Fruit fly (Drosophila melanogaster) whole organism, embryonic: Measurements from ENCODE around the gene CkIIalpha-i3.
A peak's percentile ranks its signal among the peaks of the same experiment; 100 is the strongest.

ENCODE experiments used
- CG1024 ChIP-seq: fragments of 200-800 bp; sonication (Bioruptor generic); IDR thresholded peaks from 2 replicates; pipeline ENCODE4 v1.3.6; 2022; ENCODE audit warnings: missing biosample characterization, missing genetic modification characterization
- CG10274 ChIP-seq: fragments of 200-800 bp; sonication (Bioruptor generic); optimal IDR thresholded peaks from 3 replicates; lab custom pipeline; 2017; ENCODE audit warnings: missing biosample characterization, mild to moderate bottlenecking, missing genetic modification characterization
- CG11085 ChIP-seq: fragments of 200-800 bp; sonication (Bioruptor generic); IDR thresholded peaks from 2 replicates; pipeline ENCODE4 v1.3.6; 2022; ENCODE audit warnings: missing biosample characterization, missing genetic modification characterization
- CG11093 ChIP-seq: fragments of 200-800 bp; sonication (Bioruptor generic); IDR thresholded peaks from 3 replicates; pipeline ENCODE4 v1.3.6; 2022; ENCODE audit warnings: missing biosample characterization, missing genetic modification characterization
- CG12155 ChIP-seq: fragments of 200-800 bp; sonication (Bioruptor generic); optimal IDR thresholded peaks from 3 replicates; lab custom pipeline; 2016; ENCODE audit warnings: missing biosample characterization, missing genetic modification characterization
- CG15479 ChIP-seq: fragments of 200-800 bp; sonication (Bioruptor generic); optimal IDR thresholded peaks from 3 replicates; lab custom pipeline; 2019; ENCODE audit warnings: missing biosample characterization, mild to moderate bottlenecking, missing genetic modification characterization, moderate library complexity
- CG18476 ChIP-seq: fragments of 200-800 bp; sonication (Bioruptor generic); optimal IDR thresholded peaks from 2 replicates; lab custom pipeline; 2016; ENCODE audit warnings: missing biosample characterization, mild to moderate bottlenecking, missing genetic modification characterization
- CG43689 ChIP-seq: fragments of 200-800 bp; sonication (Bioruptor generic); IDR thresholded peaks from 2 replicates; pipeline ENCODE4 v1.3.6; 2022; ENCODE audit warnings: missing biosample characterization, missing genetic modification characterization
- CG4617 ChIP-seq: fragments of 200-800 bp; sonication (Bioruptor generic); optimal IDR thresholded peaks from 3 replicates; lab custom pipeline; 2016; ENCODE audit warnings: missing biosample characterization, missing genetic modification characterization, borderline replicate concordance
- CG4730 ChIP-seq: fragments of 200-800 bp; sonication (Bioruptor generic); IDR thresholded peaks from 2 replicates; pipeline ENCODE4 v1.3.6; 2022; ENCODE audit warnings: missing biosample characterization, missing genetic modification characterization
- CG7745 ChIP-seq: fragments of 200-800 bp; sonication (Bioruptor generic); optimal IDR thresholded peaks from 2 replicates; lab custom pipeline; 2018; ENCODE audit warnings: missing biosample characterization, mild to moderate bottlenecking, missing genetic modification characterization, moderate library complexity
- CG8359 ChIP-seq: fragments of 200-800 bp; sonication (Bioruptor generic); optimal IDR thresholded peaks from 2 replicates; lab custom pipeline; 2017; ENCODE audit warnings: missing biosample characterization, mild to moderate bottlenecking, missing genetic modification characterization, borderline replicate concordance
- CG8388 ChIP-seq: fragments of 200-800 bp; sonication (Bioruptor generic); optimal IDR thresholded peaks from 2 replicates; lab custom pipeline; 2019; ENCODE audit warnings: missing biosample characterization, mild to moderate bottlenecking, missing genetic modification characterization, moderate library complexity
- Chrac-16 ChIP-seq: fragments of 200-800 bp; sonication (Bioruptor generic); optimal IDR thresholded peaks from 3 replicates; lab custom pipeline; 2016; ENCODE audit warnings: missing biosample characterization, missing genetic modification characterization
- D ChIP-seq, 2 experiments: fragments of 200-800 bp in 1 of 2; fragments of >200 bp in 1 of 2; sonication (Bioruptor generic) in 1 of 2; optimal IDR thresholded peaks; 2 replicates in 1 of 2; 3 replicates in 1 of 2; lab custom pipeline; 2017; ENCODE audit warnings: mild to moderate bottlenecking in 1 of 2, missing biosample characterization in 1 of 2, missing genetic modification characterization in 1 of 2, missing genetic modification reagents in 1 of 2
- Kr ChIP-seq: fragments of 200-800 bp; sonication (Bioruptor generic); optimal IDR thresholded peaks from 2 replicates; lab custom pipeline; 2017; ENCODE audit warnings: missing biosample characterization, mild to moderate bottlenecking, missing genetic modification characterization
- MTF-1 ChIP-seq: fragments of 200-800 bp; sonication (Bioruptor generic); optimal IDR thresholded peaks from 2 replicates; lab custom pipeline; 2018; ENCODE audit warnings: missing biosample characterization, mild to moderate bottlenecking, missing genetic modification characterization, borderline replicate concordance
- NC2α ChIP-seq: fragments of 200-800 bp; sonication (Bioruptor generic); optimal IDR thresholded peaks from 2 replicates; lab custom pipeline; 2016; ENCODE audit warnings: missing biosample characterization, missing genetic modification characterization
- PHDP ChIP-seq: fragments of 200-800 bp; sonication (Bioruptor generic); optimal IDR thresholded peaks from 3 replicates; lab custom pipeline; 2018; ENCODE audit warnings: missing biosample characterization, mild to moderate bottlenecking, missing genetic modification characterization, moderate library complexity
- Ptx1 ChIP-seq: fragments of 200-800 bp; sonication (Bioruptor generic); IDR thresholded peaks from 2 replicates; pipeline ENCODE4 v1.3.6; 2022; ENCODE audit warnings: missing biosample characterization, missing genetic modification characterization
- Rx ChIP-seq: fragments of 200-800 bp; sonication (Bioruptor generic); IDR thresholded peaks from 2 replicates; pipeline ENCODE4 v1.3.6; 2022; ENCODE audit warnings: missing biosample characterization, missing genetic modification characterization
- Vsx1 ChIP-seq: fragments of 200-800 bp; sonication (Bioruptor generic); optimal IDR thresholded peaks from 2 replicates; lab custom pipeline; 2017; ENCODE audit warnings: missing biosample characterization, mild to moderate bottlenecking, missing genetic modification characterization, missing genetic modification reagents
- ab ChIP-seq: fragments of 200-800 bp; sonication (Bioruptor generic); optimal IDR thresholded peaks from 2 replicates; lab custom pipeline; 2016; ENCODE audit warnings: missing biosample characterization, missing genetic modification characterization
- bbx ChIP-seq: fragments of 200-800 bp; sonication (Bioruptor generic); IDR thresholded peaks from 2 replicates; pipeline ENCODE4 v1.3.6; 2022; ENCODE audit warnings: missing biosample characterization, missing genetic modification characterization; ENCODE audit not compliant: partially characterized antibody
- chinmo ChIP-seq: fragments of 200-800 bp; sonication (Bioruptor generic); IDR thresholded peaks from 4 replicates; pipeline ENCODE4 v1.3.6; 2022; ENCODE audit warnings: missing biosample characterization, missing genetic modification characterization; ENCODE audit not compliant: partially characterized antibody
- crol ChIP-seq: fragments of 200-800 bp; sonication (Bioruptor generic); IDR thresholded peaks from 2 replicates; pipeline ENCODE4 v1.3.6; 2022; ENCODE audit warnings: missing biosample characterization, missing genetic modification characterization
- dati ChIP-seq: fragments of 200-800 bp; sonication (Bioruptor generic); IDR thresholded peaks from 2 replicates; pipeline ENCODE4 v1.3.6; 2022; ENCODE audit warnings: missing biosample characterization, missing genetic modification characterization
- en ChIP-seq: fragments of 200-800 bp; sonication (Bioruptor generic); optimal IDR thresholded peaks from 2 replicates; lab custom pipeline; 2016; ENCODE audit warnings: missing biosample characterization, missing genetic modification characterization
- esg ChIP-seq: fragments of 200-800 bp; sonication (Bioruptor generic); conservative IDR thresholded peaks from 2 replicates; pipeline ENCODE4 v1.3.6; 2022; ENCODE audit warnings: missing biosample characterization, missing genetic modification characterization
- eve ChIP-seq, 2 experiments: fragments of >200 bp; optimal IDR thresholded peaks; 2 replicates each; lab custom pipeline; 2017; ENCODE audit warnings: missing biosample characterization in 2 of 2, missing genetic modification characterization in 2 of 2
- grn ChIP-seq: fragments of 200-800 bp; sonication (Bioruptor generic); optimal IDR thresholded peaks from 3 replicates; lab custom pipeline; 2017; ENCODE audit warnings: missing biosample characterization, missing genetic modification characterization
- h ChIP-seq: fragments of >200 bp; optimal IDR thresholded peaks from 2 replicates; lab custom pipeline; 2017
- hbn ChIP-seq: fragments of 200-800 bp; sonication (Bioruptor generic); IDR thresholded peaks from 2 replicates; pipeline ENCODE4 v1.3.6; 2022; ENCODE audit warnings: missing biosample characterization, missing genetic modification characterization; ENCODE audit not compliant: partially characterized antibody
- ind ChIP-seq: fragments of 200-800 bp; sonication (Bioruptor generic); optimal IDR thresholded peaks from 3 replicates; lab custom pipeline; 2016; ENCODE audit warnings: missing biosample characterization, missing genetic modification characterization
- kni ChIP-seq: fragments of 200-800 bp; sonication (Bioruptor generic); optimal IDR thresholded peaks from 3 replicates; lab custom pipeline; 2017; ENCODE audit warnings: mild to moderate bottlenecking, missing biosample characterization, missing genetic modification reagents, missing genetic modification characterization
- lilli ChIP-seq: fragments of 200-800 bp; sonication (Bioruptor generic); optimal IDR thresholded peaks from 3 replicates; lab custom pipeline; 2016; ENCODE audit warnings: missing biosample characterization, missing genetic modification characterization
- nom ChIP-seq: fragments of 200-800 bp; sonication (Bioruptor generic); optimal IDR thresholded peaks from 2 replicates; lab custom pipeline; 2017; ENCODE audit warnings: missing biosample characterization, missing genetic modification characterization, mild to moderate bottlenecking, moderate library complexity, missing genetic modification reagents
- pan ChIP-seq, 4 experiments: fragments of >200 bp in 3 of 4; fragments of 200-800 bp in 1 of 4; sonication (Bioruptor generic) in 1 of 4; optimal IDR thresholded peaks in 3 of 4; IDR thresholded peaks in 1 of 4; 2 replicates each; pipeline versions ENCODE4 v1.3.6 to Lab custom; 2017 to 2022; ENCODE audit warnings: missing biosample characterization in 2 of 4, missing genetic modification characterization in 2 of 4, mixed read lengths in 1 of 4
- pros ChIP-seq: fragments of 200-800 bp; sonication (Bioruptor generic); optimal IDR thresholded peaks from 3 replicates; lab custom pipeline; 2019; ENCODE audit warnings: missing biosample characterization, mild to moderate bottlenecking, missing genetic modification characterization, moderate library complexity
- ranshi ChIP-seq: fragments of 200-800 bp; sonication (Bioruptor generic); IDR thresholded peaks from 2 replicates; pipeline ENCODE4 v1.3.6; 2022; ENCODE audit warnings: missing biosample characterization, missing genetic modification characterization
- row ChIP-seq: fragments of 200-800 bp; sonication (Bioruptor generic); IDR thresholded peaks from 3 replicates; pipeline ENCODE4 v1.3.6; 2022; ENCODE audit warnings: missing biosample characterization, missing genetic modification characterization
- sd ChIP-seq: fragments of 200-800 bp; sonication (Bioruptor generic); optimal IDR thresholded peaks from 3 replicates; lab custom pipeline; 2018; ENCODE audit warnings: missing biosample characterization, mild to moderate bottlenecking, missing genetic modification characterization, moderate library complexity
- tll ChIP-seq, 2 experiments: fragments of 200-800 bp in 1 of 2; fragments of >200 bp in 1 of 2; sonication (Bioruptor generic) in 1 of 2; optimal IDR thresholded peaks; 2 replicates each; lab custom pipeline; 2017 to 2019; ENCODE audit warnings: missing biosample characterization in 2 of 2, missing genetic modification characterization in 2 of 2, mild to moderate bottlenecking in 1 of 2, moderate library complexity in 1 of 2
- twi ChIP-seq: fragments of 200-800 bp; optimal IDR thresholded peaks from 2 replicates; lab custom pipeline; 2019; ENCODE audit warnings: missing biosample characterization, mild to moderate bottlenecking, missing genetic modification characterization, moderate library complexity
- vfl ChIP-seq: fragments of 200-800 bp; sonication (Bioruptor generic); optimal IDR thresholded peaks from 2 replicates; lab custom pipeline; 2016; ENCODE audit warnings: missing biosample characterization, missing genetic modification characterization
- vvl ChIP-seq: fragments of 200-800 bp; sonication (Bioruptor generic); IDR thresholded peaks from 2 replicates; pipeline ENCODE4 v1.3.6; 2022; ENCODE audit warnings: missing biosample characterization, missing genetic modification characterization
- zen ChIP-seq: fragments of 200-800 bp; sonication (Bioruptor generic); optimal IDR thresholded peaks from 3 replicates; lab custom pipeline; 2018; ENCODE audit warnings: missing biosample characterization, mild to moderate bottlenecking, missing genetic modification characterization, moderate library complexity
- zfh1 ChIP-seq: fragments of 200-800 bp; sonication (Bioruptor generic); IDR thresholded peaks from 3 replicates; pipeline ENCODE4 v1.3.6; 2022; ENCODE audit warnings: missing biosample characterization, missing genetic modification characterization

Gene CkIIalpha-i3

dm6 chr3L:726486-727180 is 16.2 kb upstream of the CkIIalpha-i3 start:
- TF ChIP-seq Chrac-16 (GFP tag; lab: Kevin White, UChicago) (no peak), row (GFP tag; lab: Robert Waterston, UW) (peak; percentile 29; the same call in 1 of the 3 replicates), D (optimal IDR thresholded peaks at IDR 0.05; lab: Kevin White, UChicago) (peak; percentile 90), D (GFP tag; optimal IDR thresholded peaks at IDR 0.05; lab: Kevin White, UChicago) (no peak), CG10274 (GFP tag; lab: Kevin White, UChicago) (no peak), crol (0 out of 2 replicates have a peak, but pooled peaks have one; percentile 6), esg (GFP tag; lab: Robert Waterston, UW) (no peak), grn (peak; percentile 60), CG18476 (GFP tag; lab: Kevin White, UChicago) (peak; percentile 98), vfl (peak; percentile 4), hbn (no peak), CG4617 (no peak), vvl (GFP tag; lab: Robert Waterston, UW) (no peak), ind (GFP tag; lab: Kevin White, UChicago) (no peak), chinmo (GFP tag; lab: Robert Waterston, UW) (0 out of 4 replicates have a peak, but pooled peaks have one; percentile 18), en (GFP tag; lab: Kevin White, UChicago) (no peak), h (no peak), pan (optimal IDR thresholded peaks at IDR 0.05; lab: Kevin White, UChicago) (peak in 1 of 2 experiments; percentile 44), pan (GFP tag; optimal IDR thresholded peaks at IDR 0.05 in 1 of 2, IDR thresholded peaks at IDR 0.05 in 1 of 2) (no peak), PHDP (tag; lab: Kevin White, UChicago) (no peak), dati (GFP tag; lab: Robert Waterston, UW) (no peak), CG1024 (GFP tag; lab: Robert Waterston, UW) (no peak), CG15479 (peak; percentile 99), CG43689 (no peak), tll (GFP tag; optimal IDR thresholded peaks at IDR 0.05; lab: Kevin White, UChicago) (peak in 1 of 2 experiments; percentile 78), CG7745 (tag; lab: Kevin White, UChicago) (no peak), twi (tag; lab: Kevin White, UChicago) (peak; percentile 98), CG11093 (GFP tag; lab: Robert Waterston, UW) (no peak), sd (no peak), Kr (GFP tag; lab: Kevin White, UChicago) (peak; percentile 26), CG8388 (GFP tag; lab: Kevin White, UChicago) (no peak), kni (peak; percentile 44), bbx (GFP tag; lab: Robert Waterston, UW) (0 out of 2 replicates have a peak, but pooled peaks have one; percentile 25), CG4730 (GFP tag; lab: Robert Waterston, UW) (0 out of 2 replicates have a peak, but pooled peaks have one; percentile 8), pros (GFP tag; lab: Kevin White, UChicago) (peak; percentile 27), Ptx1 (no peak), zen (tag; lab: Kevin White, UChicago) (peak; percentile 88)
- TF ChIP-seq, all 482 proteins: peak for 17

dm6 chr3L:725527-726191 is 15.3 kb upstream of the CkIIalpha-i3 start:
- TF ChIP-seq Vsx1 (GFP tag; lab: Kevin White, UChicago) (peak; percentile 9), MTF-1 (peak; percentile 48), CG12155 (GFP tag; lab: Kevin White, UChicago) (peak; percentile 66), nom (no peak), CG11085 (GFP tag; lab: Robert Waterston, UW) (no peak), zfh1 (GFP tag; lab: Robert Waterston, UW) (peak; percentile 98), lilli (GFP tag; lab: Kevin White, UChicago) (peak; percentile 71), eve (GFP tag; optimal IDR thresholded peaks at IDR 0.05; lab: Kevin White, UChicago) (peak; percentile 18 to 48), NC2α (GFP tag; lab: Kevin White, UChicago) (peak; percentile 87), CG8359 (GFP tag; lab: Kevin White, UChicago) (peak; percentile 69), ab (GFP tag; lab: Kevin White, UChicago) (peak; percentile 14), Rx (peak; percentile 81), ranshi (GFP tag; lab: Robert Waterston, UW) (peak; percentile 77; the same call in 1 of the 2 replicates)
